Worm (Caenorhabditis elegans) whole organism, L1 larva: ENCODE results near the gene F26F12.8.

Experiments used
- C16A3.4 ChIP-seq: fragments of 150-350 bp; optimal IDR thresholded peaks from 2 replicates; lab custom pipeline; 2014; ENCODE audit warnings: missing biosample characterization, missing genetic modification characterization
- F16B12.6 ChIP-seq: fragments of 150-350 bp; optimal IDR thresholded peaks from 2 replicates; lab custom pipeline; 2014; ENCODE audit warnings: missing biosample characterization, missing genetic modification characterization
- Y116A8C.19 ChIP-seq: sonication (generic microtip); optimal IDR thresholded peaks from 2 replicates; lab custom pipeline; 2016; ENCODE audit warnings: missing compliant biosample characterization, missing genetic modification characterization, borderline replicate concordance
- ama-1 ChIP-seq: fragments of 150-350 bp; optimal IDR thresholded peaks from 2 replicates; lab custom pipeline; 2014
- ceh-88 ChIP-seq: fragments of 200-800 bp; sonication (Bioruptor generic); IDR thresholded peaks from 2 replicates; pipeline ENCODE4 v1.3.6; 2022; ENCODE audit warnings: missing genetic modification characterization, missing compliant biosample characterization
- ceh-90 ChIP-seq: sonication (generic microtip); optimal IDR thresholded peaks from 2 replicates; lab custom pipeline; 2016; ENCODE audit warnings: missing genetic modification characterization, missing compliant biosample characterization
- dsc-1 ChIP-seq: sonication (generic microtip); optimal IDR thresholded peaks from 2 replicates; lab custom pipeline; 2016; ENCODE audit warnings: mild to moderate bottlenecking, missing genetic modification characterization, missing compliant biosample characterization
- egl-27 ChIP-seq, 2 experiments: fragments of 150-350 bp in 1 of 2; sonication (generic microtip); optimal IDR thresholded peaks; 3 replicates each; lab custom pipeline; 2017 to 2018; ENCODE audit warnings: missing biosample characterization in 2 of 2, missing genetic modification characterization in 2 of 2, missing genetic modification reagents in 2 of 2
- elt-2 ChIP-seq: sonication (generic microtip); optimal IDR thresholded peaks from 2 replicates; lab custom pipeline; 2016; ENCODE audit warnings: missing genetic modification characterization, mild to moderate bottlenecking, inconsistent platforms, missing compliant biosample characterization, missing genetic modification reagents
- elt-3 ChIP-seq, 6 experiments: fragments of 150-350 bp in 1 of 6; sonication (generic microtip); optimal IDR thresholded peaks; 2 replicates each; lab custom pipeline; 2017 to 2018; ENCODE audit warnings: missing biosample characterization in 6 of 6, missing genetic modification characterization in 6 of 6, inconsistent platforms in 1 of 6
- ets-5 ChIP-seq: fragments of 200-800 bp; sonication (Bioruptor generic); IDR thresholded peaks from 2 replicates; pipeline ENCODE4 v1.3.6; 2022; ENCODE audit warnings: missing genetic modification characterization, missing compliant biosample characterization
- fkh-8 ChIP-seq: sonication (generic microtip); optimal IDR thresholded peaks from 2 replicates; lab custom pipeline; 2016; ENCODE audit warnings: mild to moderate bottlenecking, missing genetic modification characterization, missing compliant biosample characterization
- fos-1 ChIP-seq: fragments of 150-350 bp; optimal IDR thresholded peaks from 2 replicates; lab custom pipeline; 2014; ENCODE audit warnings: missing biosample characterization, missing genetic modification characterization
- hlh-4 ChIP-seq: sonication (generic microtip); optimal IDR thresholded peaks from 2 replicates; lab custom pipeline; 2016; ENCODE audit warnings: mild to moderate bottlenecking, missing genetic modification characterization, missing compliant biosample characterization
- hpl-2 ChIP-seq: fragments of 150-350 bp; optimal IDR thresholded peaks from 2 replicates; lab custom pipeline; 2014; ENCODE audit warnings: missing biosample characterization, missing genetic modification reagents, missing genetic modification characterization
- lin-14 ChIP-seq: fragments of 200-800 bp; sonication (Bioruptor generic); optimal IDR thresholded peaks from 2 replicates; lab custom pipeline; 2018; ENCODE audit warnings: mild to moderate bottlenecking, missing genetic modification characterization, moderate library complexity, missing compliant biosample characterization
- lin-15B ChIP-seq: fragments of 150-350 bp; sonication (generic microtip); optimal IDR thresholded peaks from 3 replicates; lab custom pipeline; 2014; ENCODE audit warnings: missing biosample characterization, missing genetic modification characterization
- lin-35 ChIP-seq, 2 experiments: fragments of 150-350 bp; optimal IDR thresholded peaks; 2 replicates each; lab custom pipeline; 2014; ENCODE audit warnings: missing biosample characterization in 2 of 2, missing genetic modification characterization in 2 of 2, missing genetic modification reagents in 2 of 2
- lin-39 ChIP-seq: fragments of 150-350 bp; optimal IDR thresholded peaks from 2 replicates; lab custom pipeline; 2014; ENCODE audit warnings: missing biosample characterization, missing genetic modification reagents, missing genetic modification characterization
- lir-3 ChIP-seq: sonication (generic microtip); optimal IDR thresholded peaks from 2 replicates; lab custom pipeline; 2016; ENCODE audit warnings: mild to moderate bottlenecking, missing genetic modification characterization, moderate library complexity, missing compliant biosample characterization; ENCODE audit not compliant: poor library complexity
- lsy-2 ChIP-seq, 2 experiments: fragments of 150-350 bp; optimal IDR thresholded peaks; 2 replicates each; lab custom pipeline; 2014; ENCODE audit warnings: missing biosample characterization in 2 of 2, missing genetic modification characterization in 2 of 2
- mab-9 ChIP-seq: fragments of 200-800 bp; sonication (Bioruptor generic); IDR thresholded peaks from 2 replicates; pipeline ENCODE4 v1.3.6; 2022; ENCODE audit warnings: missing genetic modification reagents, missing genetic modification characterization, missing compliant biosample characterization
- mdl-1 ChIP-seq, 2 experiments: fragments of 150-350 bp; optimal IDR thresholded peaks; 2 replicates each; lab custom pipeline; 2014 to 2017; ENCODE audit warnings: missing biosample characterization in 2 of 2, missing genetic modification characterization in 2 of 2, inconsistent platforms in 1 of 2
- mef-2 ChIP-seq: fragments of 150-350 bp; optimal IDR thresholded peaks from 2 replicates; lab custom pipeline; 2014; ENCODE audit warnings: missing biosample characterization, missing genetic modification characterization
- nhr-12 ChIP-seq: sonication (generic microtip); optimal IDR thresholded peaks from 2 replicates; lab custom pipeline; 2017; ENCODE audit warnings: missing biosample characterization, missing genetic modification characterization
- nhr-20 ChIP-seq: sonication (generic microtip); optimal IDR thresholded peaks from 2 replicates; lab custom pipeline; 2016; ENCODE audit warnings: mild to moderate bottlenecking, missing genetic modification characterization, missing compliant biosample characterization
- nhr-237 ChIP-seq: fragments of 150-350 bp; optimal IDR thresholded peaks from 2 replicates; lab custom pipeline; 2014; ENCODE audit warnings: missing biosample characterization, missing genetic modification characterization
- nhr-47 ChIP-seq: sonication (generic microtip); optimal IDR thresholded peaks from 2 replicates; lab custom pipeline; 2016; ENCODE audit warnings: mild to moderate bottlenecking, missing genetic modification characterization, moderate library complexity, missing compliant biosample characterization
- nhr-71 ChIP-seq: sonication (generic microtip); optimal IDR thresholded peaks from 2 replicates; lab custom pipeline; 2016; ENCODE audit warnings: mild to moderate bottlenecking, missing genetic modification characterization, moderate library complexity, missing compliant biosample characterization
- nhr-76 ChIP-seq: sonication (generic microtip); optimal IDR thresholded peaks from 2 replicates; lab custom pipeline; 2017; ENCODE audit warnings: missing biosample characterization, missing genetic modification characterization
- nhr-90 ChIP-seq: sonication (generic microtip); optimal IDR thresholded peaks from 2 replicates; lab custom pipeline; 2016; ENCODE audit warnings: mild to moderate bottlenecking, missing genetic modification characterization, missing compliant biosample characterization; ENCODE audit not compliant: poor library complexity
- pag-3 ChIP-seq: sonication (generic microtip); optimal IDR thresholded peaks from 2 replicates; lab custom pipeline; 2017; ENCODE audit warnings: missing genetic modification characterization, mild to moderate bottlenecking, missing compliant biosample characterization, antibody characterized with exemption, borderline replicate concordance; ENCODE audit not compliant: insufficient read depth
- pax-3 ChIP-seq: fragments of 200-800 bp; sonication (Bioruptor generic); optimal IDR thresholded peaks from 2 replicates; lab custom pipeline; 2018; ENCODE audit warnings: mild to moderate bottlenecking, missing genetic modification characterization, moderate library complexity, missing compliant biosample characterization
- rnt-1 ChIP-seq: sonication (generic microtip); optimal IDR thresholded peaks from 2 replicates; lab custom pipeline; 2016; ENCODE audit warnings: mild to moderate bottlenecking, missing genetic modification characterization, moderate library complexity, missing compliant biosample characterization
- snu-23 ChIP-seq: sonication (generic microtip); optimal IDR thresholded peaks from 2 replicates; lab custom pipeline; 2016; ENCODE audit warnings: missing genetic modification characterization, missing compliant biosample characterization
- sox-4 ChIP-seq: sonication (generic microtip); optimal IDR thresholded peaks from 2 replicates; lab custom pipeline; 2016; ENCODE audit warnings: missing genetic modification characterization, missing compliant biosample characterization
- sup-37 ChIP-seq: fragments of 200-800 bp; sonication (Bioruptor generic); optimal IDR thresholded peaks from 2 replicates; lab custom pipeline; 2018; ENCODE audit warnings: mild to moderate bottlenecking, missing genetic modification characterization, missing compliant biosample characterization
- tlp-1 ChIP-seq: fragments of 150-350 bp; optimal IDR thresholded peaks from 2 replicates; lab custom pipeline; 2014; ENCODE audit warnings: missing biosample characterization, missing genetic modification characterization
- unc-130 ChIP-seq: fragments of 150-350 bp; optimal IDR thresholded peaks from 2 replicates; lab custom pipeline; 2017; ENCODE audit warnings: missing biosample characterization, missing genetic modification characterization, inconsistent platforms
- unc-62 ChIP-seq: fragments of 150-350 bp; optimal IDR thresholded peaks from 2 replicates; lab custom pipeline; 2014; ENCODE audit warnings: missing biosample characterization, missing genetic modification reagents, missing genetic modification characterization
- unc-86 ChIP-seq: sonication (generic microtip); optimal IDR thresholded peaks from 2 replicates; lab custom pipeline; 2016; ENCODE audit warnings: missing genetic modification characterization, missing compliant biosample characterization
- xbp-1 ChIP-seq: sonication (generic microtip); optimal IDR thresholded peaks from 2 replicates; lab custom pipeline; 2016; ENCODE audit warnings: missing genetic modification characterization, missing compliant biosample characterization
- zag-1 ChIP-seq: fragments of 150-350 bp; optimal IDR thresholded peaks from 2 replicates; lab custom pipeline; 2014; ENCODE audit warnings: missing biosample characterization, missing genetic modification characterization
- ztf-11 ChIP-seq, 2 experiments: sonication (generic microtip); optimal IDR thresholded peaks; 2 replicates each; lab custom pipeline; 2016 to 2017; ENCODE audit warnings: missing genetic modification characterization in 2 of 2, missing biosample characterization in 1 of 2, missing compliant biosample characterization in 1 of 2

The F26F12.8 gene

ce11 chrV:5844349-5844760, 18.0 kb downstream of the F26F12.8 start (continued):
- TF ChIP-seq unc-130 (tag; lab: Kevin White, UChicago), result peak; percentile 93
- TF ChIP-seq rnt-1 (tag; lab: Kevin White, UChicago), result peak; percentile 80
- TF ChIP-seq ztf-11 (tag; optimal IDR thresholded peaks at IDR 0.05; lab: Kevin White, UChicago), result peak in 1 of 2 experiments; percentile 2
- peak; percentile 67 for TF ChIP-seq pag-3 (tag; lab: Kevin White, UChicago)
- TF ChIP-seq xbp-1 (tag; lab: Kevin White, UChicago), result peak; percentile 78
- TF ChIP-seq nhr-47 (tag; lab: Kevin White, UChicago), result peak; percentile 79
- peak; percentile 31 for TF ChIP-seq dsc-1 (tag; lab: Kevin White, UChicago)
- TF ChIP-seq unc-62 (GFP tag; lab: Kevin White, UChicago), result no peak
- peak; percentile 63 for TF ChIP-seq mab-9
- TF ChIP-seq ceh-90 (tag; lab: Kevin White, UChicago), result no peak
- TF ChIP-seq nhr-71 (tag; lab: Kevin White, UChicago), result peak; percentile 97
- TF ChIP-seq snu-23 (GFP tag; lab: Kevin White, UChicago), result peak; percentile 91
- TF ChIP-seq unc-86 (tag; lab: Kevin White, UChicago), result no peak
- TF ChIP-seq ceh-88 (GFP tag; lab: Robert Waterston, UW), result no peak; the same call in 1 of the 2 replicates
- no peak for TF ChIP-seq nhr-12 (tag; lab: Kevin White, UChicago)
- no peak for TF ChIP-seq fkh-8 (tag; lab: Kevin White, UChicago)
- no peak for TF ChIP-seq nhr-76
- TF ChIP-seq egl-27 (tag; optimal IDR thresholded peaks at IDR 0.05; lab: Kevin White, UChicago), result no peak
- TF ChIP-seq lir-3 (tag; lab: Kevin White, UChicago), result peak; percentile 86
- TF ChIP-seq mdl-1 (tag; optimal IDR thresholded peaks at IDR 0.05; lab: Kevin White, UChicago), result peak in 1 of 2 experiments; percentile 99
- TF ChIP-seq F16B12.6 (tag; lab: Kevin White, UChicago), result no peak
- no peak for TF ChIP-seq Y116A8C.19 (tag; lab: Kevin White, UChicago)
- peak in 1 of 6 experiments; percentile 90 for TF ChIP-seq elt-3 (tag; optimal IDR thresholded peaks at IDR 0.05; lab: Kevin White, UChicago)
- TF ChIP-seq fos-1 (tag; lab: Kevin White, UChicago), result no peak
- no peak for TF ChIP-seq tlp-1 (tag; lab: Kevin White, UChicago)
- TF ChIP-seq lin-39 (tag; lab: Kevin White, UChicago), result peak; percentile 13
- TF ChIP-seq sup-37 (GFP tag; lab: Kevin White, UChicago), result no peak
- TF ChIP-seq elt-2 (tag; lab: Kevin White, UChicago), result peak; percentile 59
- TF ChIP-seq nhr-90 (tag; lab: Kevin White, UChicago), result peak; percentile 82
- no peak for TF ChIP-seq hlh-4
- TF ChIP-seq sox-4 (tag; lab: Kevin White, UChicago), result no peak
- TF ChIP-seq mef-2 (tag; lab: Kevin White, UChicago), result no peak
- peak; percentile 55 for TF ChIP-seq hpl-2 (GFP tag; lab: Kevin White, UChicago)
- TF ChIP-seq lin-15B, result no peak
- TF ChIP-seq lsy-2 (tag; optimal IDR thresholded peaks at IDR 0.05; lab: Kevin White, UChicago), result peak; percentile 56 to 77
- TF ChIP-seq C16A3.4 (tag; lab: Kevin White, UChicago), result peak; percentile 64
- peak; percentile 67 for TF ChIP-seq pax-3 (tag; lab: Kevin White, UChicago)
- peak; percentile 91 for TF ChIP-seq lin-14
- TF ChIP-seq ama-1 (lab: Kevin White, UChicago), result peak; percentile 66
- TF ChIP-seq lin-35 (GFP tag; optimal IDR thresholded peaks at IDR 0.05; lab: Kevin White, UChicago), result peak; percentile 52 to 89
- peak; percentile 98 for TF ChIP-seq nhr-20 (tag; lab: Kevin White, UChicago)
- no peak for TF ChIP-seq zag-1
- TF ChIP-seq ets-5 (GFP tag; lab: Robert Waterston, UW), result no peak
- TF ChIP-seq nhr-237 (tag; lab: Kevin White, UChicago), result no peak
- TF ChIP-seq, all 84 proteins: peak for 43
